Fruit fly (Drosophila melanogaster) whole organism, adult: ENCODE measurements around the gene CG4301.

ENCODE experiments used
- CG11617 ChIP-seq: fragments of 200-800 bp; sonication (Bioruptor generic); optimal IDR thresholded peaks from 2 replicates; lab custom pipeline; 2017; ENCODE audit warnings: mild to moderate bottlenecking, missing biosample characterization, missing genetic modification reagents, missing genetic modification characterization
- CG14711 ChIP-seq: fragments of 200-800 bp; sonication (Bioruptor generic); optimal IDR thresholded peaks from 2 replicates; lab custom pipeline; 2018; ENCODE audit warnings: missing biosample characterization, mild to moderate bottlenecking, missing genetic modification characterization, moderate library complexity
- CG33017 ChIP-seq: fragments of 200-800 bp; sonication (Bioruptor generic); optimal IDR thresholded peaks from 2 replicates; lab custom pipeline; 2018; ENCODE audit warnings: missing biosample characterization, mild to moderate bottlenecking, missing genetic modification characterization, moderate library complexity
- CG5204 ChIP-seq: fragments of 200-800 bp; sonication (Bioruptor generic); optimal IDR thresholded peaks from 2 replicates; lab custom pipeline; 2016; ENCODE audit warnings: missing biosample characterization, missing genetic modification characterization
- Clk ChIP-seq: fragments of 200-800 bp; sonication (Bioruptor generic); optimal IDR thresholded peaks from 2 replicates; lab custom pipeline; 2017; ENCODE audit warnings: missing biosample characterization, missing genetic modification characterization
- Crg-1 ChIP-seq: fragments of 200-800 bp; sonication (Bioruptor generic); optimal IDR thresholded peaks from 2 replicates; lab custom pipeline; 2016; ENCODE audit warnings: missing biosample characterization, missing genetic modification characterization
- Mnt ChIP-seq: fragments of 200-800 bp; sonication (Bioruptor generic); optimal IDR thresholded peaks from 2 replicates; lab custom pipeline; 2016; ENCODE audit warnings: missing biosample characterization, mild to moderate bottlenecking, missing genetic modification characterization
- bab1 ChIP-seq: fragments of 200-800 bp; sonication (Bioruptor generic); optimal IDR thresholded peaks from 3 replicates; lab custom pipeline; 2019; ENCODE audit warnings: missing biosample characterization, mild to moderate bottlenecking, missing genetic modification characterization, moderate library complexity
- cic ChIP-seq: fragments of 200-800 bp; sonication (Bioruptor generic); optimal IDR thresholded peaks from 2 replicates; lab custom pipeline; 2017; ENCODE audit warnings: missing biosample characterization, mild to moderate bottlenecking, missing genetic modification characterization, moderate library complexity
- cnc ChIP-seq, 2 experiments: fragments of >200 bp; optimal IDR thresholded peaks; 2 replicates each; lab custom pipeline; 2017
- kay ChIP-seq: fragments of 200-800 bp; sonication (Bioruptor generic); peaks from one replicate; lab custom pipeline; 2016; ENCODE audit warnings: missing biosample characterization, missing genetic modification characterization, borderline replicate concordance
- ovo ChIP-seq: fragments of 200-800 bp; sonication (Bioruptor generic); optimal IDR thresholded peaks from 2 replicates; lab custom pipeline; 2016; ENCODE audit warnings: missing biosample characterization, missing genetic modification characterization
- pad ChIP-seq: fragments of 200-800 bp; sonication (Bioruptor generic); optimal IDR thresholded peaks from 3 replicates; lab custom pipeline; 2017; ENCODE audit warnings: missing biosample characterization, missing genetic modification characterization, mild to moderate bottlenecking, moderate library complexity, missing genetic modification reagents
- toe ChIP-seq: fragments of 200-800 bp; sonication (Bioruptor generic); optimal IDR thresholded peaks from 2 replicates; lab custom pipeline; 2016; ENCODE audit warnings: missing biosample characterization, missing genetic modification characterization

dm6 chrX:16404803-16405202, 506 bp upstream of the CG4301 start, which contains the start of gene CG9981:
- TF ChIP-seq CG5204 (GFP tag; lab: Kevin White, UChicago) (no peak), CG11617 (GFP tag; lab: Kevin White, UChicago) (no peak), Clk (GFP tag; lab: Kevin White, UChicago) (no peak), cic (GFP tag; lab: Kevin White, UChicago) (no peak), CG14711 (tag; lab: Kevin White, UChicago) (no peak), CG33017 (tag; lab: Kevin White, UChicago) (no peak), toe (GFP tag; lab: Kevin White, UChicago) (no peak), kay (GFP tag; lab: Kevin White, UChicago) (no peak), Crg-1 (no peak), ovo (GFP tag; lab: Kevin White, UChicago) (no peak), pad (GFP tag; lab: Kevin White, UChicago) (no peak), bab1 (GFP tag; lab: Kevin White, UChicago) (no peak), cnc (optimal IDR thresholded peaks at IDR 0.05; lab: Kevin White, UChicago) (no peak), Mnt (no peak)
